Worm (Caenorhabditis elegans) whole organism, early embryonic: ENCODE measurements around the gene str-102.

Experiments used
- B0310.2 ChIP-seq: sonication (generic microtip); optimal IDR thresholded peaks from 2 replicates; lab custom pipeline; 2016; ENCODE audit warnings: mild to moderate bottlenecking, missing genetic modification characterization, missing compliant biosample characterization
- F13C5.2 ChIP-seq: sonication (generic microtip); optimal IDR thresholded peaks from 2 replicates; lab custom pipeline; 2017; ENCODE audit warnings: mild to moderate bottlenecking, missing genetic modification characterization, inconsistent platforms, missing compliant biosample characterization
- aly-1 ChIP-seq: sonication (generic microtip); optimal IDR thresholded peaks from 2 replicates; lab custom pipeline; 2016; ENCODE audit warnings: missing genetic modification characterization, missing compliant biosample characterization
- ama-1 ChIP-seq: fragments of 150-350 bp; optimal IDR thresholded peaks from 2 replicates; lab custom pipeline; 2014
- ceh-13 ChIP-seq: fragments of 200-800 bp; sonication (Bioruptor generic); optimal IDR thresholded peaks from 2 replicates; lab custom pipeline; 2018; ENCODE audit warnings: mild to moderate bottlenecking, missing genetic modification characterization, missing compliant biosample characterization
- ceh-36 ChIP-seq: sonication (generic microtip); optimal IDR thresholded peaks from 2 replicates; lab custom pipeline; 2016; ENCODE audit warnings: missing genetic modification characterization, inconsistent platforms, missing compliant biosample characterization
- ets-7 ChIP-seq: sonication (generic microtip); optimal IDR thresholded peaks from 2 replicates; lab custom pipeline; 2016; ENCODE audit warnings: missing genotype, missing genetic modification characterization, missing compliant biosample characterization
- flt-1 ChIP-seq: fragments of 200-800 bp; sonication (Bioruptor generic); IDR thresholded peaks from 2 replicates; pipeline ENCODE4 v1.3.6; 2022; ENCODE audit warnings: missing genetic modification characterization, missing compliant biosample characterization
- hmbx-1 ChIP-seq: sonication (generic microtip); optimal IDR thresholded peaks from 2 replicates; lab custom pipeline; 2016; ENCODE audit warnings: mild to moderate bottlenecking, missing genetic modification characterization, missing compliant biosample characterization
- hmg-4 ChIP-seq: fragments of 200-800 bp; sonication (Bioruptor generic); optimal IDR thresholded peaks from 2 replicates; lab custom pipeline; 2018; ENCODE audit warnings: mild to moderate bottlenecking, missing genetic modification characterization, missing compliant biosample characterization
- hnd-1 ChIP-seq: sonication (generic microtip); optimal IDR thresholded peaks from 2 replicates; lab custom pipeline; 2016; ENCODE audit warnings: missing genetic modification characterization, missing compliant biosample characterization
- pes-1 ChIP-seq: fragments of 200-800 bp; sonication (Bioruptor generic); IDR thresholded peaks from 2 replicates; pipeline ENCODE4 v1.3.6; 2022; ENCODE audit warnings: missing genetic modification reagents, missing genetic modification characterization, missing compliant biosample characterization
- scrt-1 ChIP-seq: fragments of 200-800 bp; sonication (Bioruptor generic); IDR thresholded peaks from 2 replicates; pipeline ENCODE4 v1.3.6; 2022; ENCODE audit warnings: missing genetic modification characterization, missing compliant biosample characterization
- sea-1 ChIP-seq: fragments of 200-800 bp; sonication (Bioruptor generic); conservative IDR thresholded peaks from 2 replicates; pipeline ENCODE4 v1.3.6; 2022; ENCODE audit warnings: missing genetic modification characterization, missing compliant biosample characterization
- tbx-11 ChIP-seq: fragments of 200-800 bp; sonication (Bioruptor generic); IDR thresholded peaks from 2 replicates; pipeline ENCODE4 v1.3.6; 2022; ENCODE audit warnings: missing genetic modification characterization, missing compliant biosample characterization
- tbx-37 ChIP-seq: fragments of 200-800 bp; sonication (Bioruptor generic); conservative IDR thresholded peaks from 2 replicates; pipeline ENCODE4 v1.3.6; 2022; ENCODE audit warnings: missing genetic modification reagents, missing genetic modification characterization, missing compliant biosample characterization
- tra-4 ChIP-seq: sonication (generic microtip); optimal IDR thresholded peaks from 2 replicates; lab custom pipeline; 2017; ENCODE audit warnings: missing genetic modification characterization, missing compliant biosample characterization

str-102 gene

ce11 chrV:15417822-15418221 lies 33.0 kb downstream of the str-102 start, which contains the start of gene T06E6.10:
TSS of gene T06E6.10 (plus strand) at chrV:15418122.
- TF ChIP-seq sea-1 (GFP tag; lab: Robert Waterston, UW) (no peak), ceh-13 (no peak), ama-1 (lab: Kevin White, UChicago) (no peak), hmg-4 (GFP tag; lab: Kevin White, UChicago) (no peak), pes-1 (no peak), ceh-36 (tag; lab: Kevin White, UChicago) (no peak), hmbx-1 (no peak)

- no peak for TF ChIP-seq sea-1 (GFP tag; lab: Robert Waterston, UW)
- no peak for TF ChIP-seq tra-4 (tag; lab: Kevin White, UChicago)
- TF ChIP-seq tbx-37 (GFP tag; lab: Robert Waterston, UW) = no peak
Observed at ce11 chrV:15423601-15424000, 38.8 kb downstream of the str-102 start, which contains the start of gene fbxa-104. TSS of gene fbxa-104 (minus strand) at chrV:15423683.

ce11 chrV:15425368-15426091 lies 40.7 kb downstream of the str-102 start, which contains the start of gene Y36E3A.2:
TSS of gene Y36E3A.2 (plus strand) at chrV:15426041.
- TF ChIP-seq B0310.2 (no peak), ets-7 (tag; lab: Kevin White, UChicago) (no peak), aly-1 (no peak)

ce11 chrV:15426944-15427343 lies 42.1 kb downstream of the str-102 start, which contains the start of gene fbxa-209:
TSS of gene fbxa-209 (minus strand) at chrV:15427044.
- TF ChIP-seq sea-1 (GFP tag; lab: Robert Waterston, UW) (no peak), F13C5.2 (tag; lab: Kevin White, UChicago) (no peak), tra-4 (tag; lab: Kevin White, UChicago) (no peak), aly-1 (no peak), ceh-13 (no peak), hmg-4 (GFP tag; lab: Kevin White, UChicago) (no peak), ama-1 (lab: Kevin White, UChicago) (no peak), hnd-1 (tag; lab: Kevin White, UChicago) (no peak), ets-7 (tag; lab: Kevin White, UChicago) (no peak), hmbx-1 (no peak), ceh-36 (tag; lab: Kevin White, UChicago) (no peak), flt-1 (GFP tag; lab: Robert Waterston, UW) (no peak)

DNA sequence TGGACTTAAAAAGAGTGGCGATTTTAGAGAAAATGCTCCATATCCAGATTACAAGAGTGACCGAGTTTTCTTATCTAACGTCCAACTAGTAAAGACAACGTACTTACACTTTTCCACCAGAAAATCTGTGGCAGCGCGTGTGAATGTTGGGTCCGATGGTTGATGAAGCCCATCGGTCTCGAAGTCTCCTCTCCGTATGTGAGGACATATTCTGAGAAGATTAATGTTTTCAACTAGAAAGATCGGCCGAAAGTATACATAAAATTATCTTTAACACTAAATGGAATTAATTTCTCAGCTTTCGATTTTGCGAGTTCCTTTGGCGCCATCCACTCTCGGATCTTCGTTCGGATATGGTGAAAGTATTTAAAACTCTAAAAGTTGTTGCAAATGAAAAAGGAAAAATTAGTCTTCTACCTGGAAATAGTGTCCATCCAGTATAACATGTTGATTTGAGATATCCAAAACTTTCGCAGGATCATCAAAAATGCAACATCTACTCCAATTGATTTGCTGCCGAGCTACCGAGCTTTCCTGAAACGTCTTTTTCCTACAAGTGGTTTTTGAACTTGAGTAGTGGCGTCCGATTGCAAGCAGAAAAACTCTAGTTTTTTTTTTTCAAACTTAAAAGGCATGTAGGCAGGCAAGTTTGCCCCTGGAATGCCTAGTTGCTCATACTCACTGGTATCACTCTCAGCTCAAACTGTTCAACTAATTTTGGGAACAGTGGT lies 46.7 kb downstream of the str-102 start:
- TF ChIP-seq ets-7 (tag; lab: Kevin White, UChicago) = no peak
- no peak for TF ChIP-seq sea-1 (GFP tag; lab: Robert Waterston, UW)
- TF ChIP-seq flt-1 (GFP tag; lab: Robert Waterston, UW) = no peak
- TF ChIP-seq tbx-11 (GFP tag; lab: Robert Waterston, UW) = no peak
- no peak for TF ChIP-seq F13C5.2 (tag; lab: Kevin White, UChicago)

- TF ChIP-seq ceh-13 (no peak), hmg-4 (GFP tag; lab: Kevin White, UChicago) (no peak), scrt-1 (GFP tag; lab: Robert Waterston, UW) (no peak), sea-1 (GFP tag; lab: Robert Waterston, UW) (no peak), flt-1 (GFP tag; lab: Robert Waterston, UW) (no peak), tbx-11 (GFP tag; lab: Robert Waterston, UW) (no peak), B0310.2 (no peak), hmbx-1 (no peak), pes-1 (no peak), F13C5.2 (tag; lab: Kevin White, UChicago) (no peak), tra-4 (tag; lab: Kevin White, UChicago) (no peak), hnd-1 (tag; lab: Kevin White, UChicago) (no peak), tbx-37 (GFP tag; lab: Robert Waterston, UW) (no peak)
Observed at ce11 chrV:15432457-15432856, 47.6 kb downstream of the str-102 start, which contains the start of gene T26H5.8. TSS of gene T26H5.8 (minus strand) at chrV:15432726.

ce11 chrV:15434647-15435046 lies 49.8 kb downstream of the str-102 start:
- TF ChIP-seq aly-1 (no peak), tbx-11 (GFP tag; lab: Robert Waterston, UW) (no peak), ceh-13 (no peak), F13C5.2 (tag; lab: Kevin White, UChicago) (no peak), ets-7 (tag; lab: Kevin White, UChicago) (no peak), ceh-36 (tag; lab: Kevin White, UChicago) (no peak), flt-1 (GFP tag; lab: Robert Waterston, UW) (no peak), tbx-37 (GFP tag; lab: Robert Waterston, UW) (no peak), tra-4 (tag; lab: Kevin White, UChicago) (no peak), scrt-1 (GFP tag; lab: Robert Waterston, UW) (no peak), hnd-1 (tag; lab: Kevin White, UChicago) (no peak), sea-1 (GFP tag; lab: Robert Waterston, UW) (no peak), B0310.2 (no peak), hmbx-1 (no peak), pes-1 (no peak), hmg-4 (GFP tag; lab: Kevin White, UChicago) (no peak), ama-1 (lab: Kevin White, UChicago) (no peak)
